Worm (Caenorhabditis elegans) whole organism, late embryonic: ENCODE measurements around the gene Y71H2AM.11.

Source experiments
- Y22D7AL.16 ChIP-seq: sonication (generic microtip); optimal IDR thresholded peaks from 2 replicates; lab custom pipeline; 2016; ENCODE audit warnings: missing genetic modification characterization, missing compliant biosample characterization
- ahr-1 ChIP-seq: sonication (generic microtip); optimal IDR thresholded peaks from 2 replicates; lab custom pipeline; 2016; ENCODE audit warnings: missing genetic modification characterization, missing compliant biosample characterization
- ama-1 ChIP-seq: fragments of 150-350 bp; optimal IDR thresholded peaks from 2 replicates; lab custom pipeline; 2014
- ceh-24 ChIP-seq: sonication (generic microtip); optimal IDR thresholded peaks from 2 replicates; lab custom pipeline; 2016; ENCODE audit warnings: mild to moderate bottlenecking, missing genetic modification characterization, missing compliant biosample characterization
- ceh-9 ChIP-seq: sonication (generic microtip); optimal IDR thresholded peaks from 2 replicates; lab custom pipeline; 2016; ENCODE audit warnings: mild to moderate bottlenecking, missing genetic modification characterization, inconsistent platforms, missing compliant biosample characterization
- ets-4 ChIP-seq: sonication (generic microtip); optimal IDR thresholded peaks from 2 replicates; lab custom pipeline; 2016; ENCODE audit warnings: missing genetic modification characterization, missing compliant biosample characterization
- hlh-8 ChIP-seq: sonication (generic microtip); optimal IDR thresholded peaks from 2 replicates; lab custom pipeline; 2016; ENCODE audit warnings: missing genotype, missing genetic modification characterization, missing compliant biosample characterization
- lin-11 ChIP-seq: fragments of 200-800 bp; sonication (Bioruptor generic); optimal IDR thresholded peaks from 2 replicates; lab custom pipeline; 2018; ENCODE audit warnings: mild to moderate bottlenecking, missing genetic modification characterization, missing compliant biosample characterization
- nfya-1 ChIP-seq: sonication (generic microtip); optimal IDR thresholded peaks from 2 replicates; lab custom pipeline; 2017; ENCODE audit warnings: missing genetic modification characterization, mild to moderate bottlenecking, missing compliant biosample characterization, antibody characterized with exemption, moderate library complexity
- pha-4 ChIP-seq: fragments of 150-350 bp; optimal IDR thresholded peaks from 2 replicates; lab custom pipeline; 2018; ENCODE audit warnings: missing biosample characterization, missing genetic modification reagents, missing genetic modification characterization
- syd-9 ChIP-seq: sonication (generic microtip); optimal IDR thresholded peaks from 2 replicates; lab custom pipeline; 2016; ENCODE audit warnings: mild to moderate bottlenecking, missing genetic modification characterization, moderate library complexity, missing compliant biosample characterization
- ttx-3 ChIP-seq: sonication (generic microtip); optimal IDR thresholded peaks from 2 replicates; lab custom pipeline; 2016; ENCODE audit warnings: missing genetic modification reagents, missing genetic modification characterization, missing compliant biosample characterization
- unc-3 ChIP-seq, 2 experiments: fragments of 200-800 bp in 1 of 2; sonication (Bioruptor generic) in 1 of 2; sonication (generic microtip) in 1 of 2; conservative IDR thresholded peaks in 1 of 2; optimal IDR thresholded peaks in 1 of 2; 2 replicates each; pipeline versions ENCODE4 v1.3.6 to Lab custom; 2016 to 2022; ENCODE audit warnings: missing compliant biosample characterization in 2 of 2, missing genetic modification characterization in 2 of 2, missing genetic modification reagents in 1 of 2
- unc-55 ChIP-seq: sonication (generic microtip); optimal IDR thresholded peaks from 2 replicates; lab custom pipeline; 2017; ENCODE audit warnings: missing biosample characterization, missing genetic modification reagents, missing genetic modification characterization

ce11 chrIII:2678017-2678416 is 46.9 kb downstream of the Y71H2AM.11 start:
- TF ChIP-seq unc-55 (GFP tag; lab: Kevin White, UChicago) (no peak), lin-11 (no peak), ama-1 (lab: Kevin White, UChicago) (no peak), pha-4 (tag; lab: Kevin White, UChicago) (no peak), unc-3 (GFP tag; conservative IDR thresholded peaks at IDR 0.05; lab: Robert Waterston, UW) (no peak), unc-3 (tag; optimal IDR thresholded peaks at IDR 0.05; lab: Kevin White, UChicago) (no peak), ets-4 (no peak), Y22D7AL.16 (tag; lab: Kevin White, UChicago) (no peak), syd-9 (tag; lab: Kevin White, UChicago) (no peak), nfya-1 (tag; lab: Kevin White, UChicago) (no peak), ttx-3 (tag; lab: Kevin White, UChicago) (no peak), ceh-24 (tag; lab: Kevin White, UChicago) (no peak), ceh-9 (tag; lab: Kevin White, UChicago) (no peak), ahr-1 (tag; lab: Kevin White, UChicago) (no peak), hlh-8 (tag; lab: Kevin White, UChicago) (no peak)
